Fruit fly (Drosophila melanogaster) whole organism, wandering third instar larva: ENCODE measurements around the gene phtm.
A peak's percentile ranks its signal among the peaks of the same experiment; 100 is the strongest.

ENCODE experiments used
- Abd-B ChIP-seq: fragments of >200 bp; optimal IDR thresholded peaks from 2 replicates; lab custom pipeline; 2017; ENCODE audit warnings: missing biosample characterization, missing genetic modification characterization
- CG32264 ChIP-seq: fragments of 200-800 bp; sonication (Bioruptor generic); optimal IDR thresholded peaks from 2 replicates; lab custom pipeline; 2016; ENCODE audit warnings: missing biosample characterization, missing genetic modification characterization
- CrebA ChIP-seq: fragments of 200-800 bp; sonication (Bioruptor generic); optimal IDR thresholded peaks from 2 replicates; lab custom pipeline; 2016; ENCODE audit warnings: missing biosample characterization, mild to moderate bottlenecking, missing genetic modification characterization, borderline replicate concordance
- Dfd ChIP-seq: fragments of >200 bp; optimal IDR thresholded peaks from 2 replicates; lab custom pipeline; 2017; ENCODE audit warnings: missing biosample characterization, missing genetic modification characterization
- Dif ChIP-seq: fragments of 200-275, 200-300 bp; sonication (Bioruptor generic); optimal IDR thresholded peaks from 2 replicates; lab custom pipeline; 2018; ENCODE audit warnings: missing biosample characterization, missing genetic modification characterization; ENCODE audit not compliant: partially characterized antibody
- GATAd ChIP-seq: sonication (Bioruptor generic); optimal IDR thresholded peaks from 2 replicates; lab custom pipeline; 2016; ENCODE audit warnings: missing biosample characterization, missing genetic modification characterization
- HLH106 ChIP-seq: fragments of 200-800 bp; optimal IDR thresholded peaks from 3 replicates; lab custom pipeline; 2019; ENCODE audit warnings: missing biosample characterization, mild to moderate bottlenecking, missing genetic modification characterization, moderate library complexity
- Hnf4 ChIP-seq: fragments of 200-800 bp; sonication (Bioruptor generic); optimal IDR thresholded peaks from 2 replicates; lab custom pipeline; 2016; ENCODE audit warnings: missing biosample characterization, mild to moderate bottlenecking, missing genetic modification characterization
- Hr78 ChIP-seq: fragments of >200 bp; optimal IDR thresholded peaks from 2 replicates; lab custom pipeline; 2017; ENCODE audit warnings: missing biosample characterization, missing genetic modification characterization
- Hr83 ChIP-seq: fragments of 200-300 bp; sonication (Bioruptor generic); optimal IDR thresholded peaks from 2 replicates; lab custom pipeline; 2016; ENCODE audit warnings: missing biosample characterization, mild to moderate bottlenecking, missing genetic modification characterization, moderate library complexity; ENCODE audit not compliant: poor library complexity, severe bottlenecking
- Jra ChIP-seq: sonication (Bioruptor generic); optimal IDR thresholded peaks from 2 replicates; lab custom pipeline; 2016; ENCODE audit warnings: missing biosample characterization, missing genetic modification characterization
- Mio ChIP-seq: sonication (Bioruptor generic); optimal IDR thresholded peaks from 2 replicates; lab custom pipeline; 2016; ENCODE audit warnings: missing biosample characterization, missing genetic modification characterization
- Myc ChIP-seq: fragments of >200 bp; optimal IDR thresholded peaks from 2 replicates; lab custom pipeline; 2017
- N ChIP-seq: fragments of >200 bp; optimal IDR thresholded peaks from 2 replicates; lab custom pipeline; 2018; ENCODE audit warnings: missing biosample characterization, missing external identifiers, missing genetic modification characterization
- OdsH ChIP-seq: fragments of 200-800 bp; sonication (Bioruptor generic); optimal IDR thresholded peaks from 2 replicates; lab custom pipeline; 2016; ENCODE audit warnings: missing biosample characterization, mild to moderate bottlenecking, missing genetic modification characterization
- Rel ChIP-seq, 2 experiments: fragments of 200-800 bp; sonication (Bioruptor generic) in 1 of 2; optimal IDR thresholded peaks; 2 replicates in 1 of 2; 3 replicates in 1 of 2; lab custom pipeline; 2016 to 2019; ENCODE audit warnings: mild to moderate bottlenecking in 2 of 2, missing biosample characterization in 2 of 2, missing genetic modification characterization in 2 of 2, moderate library complexity in 1 of 2
- Sp1 ChIP-seq: fragments of 200-800 bp; sonication (Bioruptor generic); optimal IDR thresholded peaks from 3 replicates; lab custom pipeline; 2019; ENCODE audit warnings: missing biosample characterization, mild to moderate bottlenecking, missing genetic modification characterization, moderate library complexity
- Vsx2 ChIP-seq: fragments of 200-300, 225-300 bp; sonication (Bioruptor generic); optimal IDR thresholded peaks from 2 replicates; lab custom pipeline; 2018; ENCODE audit warnings: missing biosample characterization, missing genetic modification characterization; ENCODE audit not compliant: partially characterized antibody
- br ChIP-seq: fragments of 200-800 bp; sonication (Bioruptor generic); optimal IDR thresholded peaks from 2 replicates; lab custom pipeline; 2016; ENCODE audit warnings: missing biosample characterization, missing genetic modification characterization
- brk ChIP-seq: fragments of 200-800 bp; sonication (Bioruptor generic); optimal IDR thresholded peaks from 2 replicates; lab custom pipeline; 2016; ENCODE audit warnings: missing biosample characterization, mild to moderate bottlenecking, missing genetic modification characterization
- dl ChIP-seq, 2 experiments: fragments of 175-275, 200-275 bp in 1 of 2; fragments of 200-275 bp in 1 of 2; sonication (Bioruptor generic); optimal IDR thresholded peaks; lab custom pipeline; 2018; ENCODE audit warnings: mild to moderate bottlenecking in 2 of 2, missing biosample characterization in 2 of 2, missing genetic modification characterization in 2 of 2, moderate library complexity in 2 of 2; ENCODE audit not compliant: partially characterized antibody in 2 of 2, insufficient read depth in 1 of 2
- dmrt93B ChIP-seq: fragments of 200-800 bp; sonication (Bioruptor generic); optimal IDR thresholded peaks from 2 replicates; lab custom pipeline; 2018; ENCODE audit warnings: missing biosample characterization, mild to moderate bottlenecking, missing genetic modification characterization
- dsf ChIP-seq: sonication (Bioruptor generic); optimal IDR thresholded peaks from 2 replicates; lab custom pipeline; 2016; ENCODE audit warnings: missing biosample characterization, missing genetic modification characterization, borderline replicate concordance
- ey ChIP-seq: fragments of 200-800 bp; sonication (Bioruptor generic); optimal IDR thresholded peaks from 2 replicates; lab custom pipeline; 2016; ENCODE audit warnings: missing biosample characterization, missing genetic modification characterization
- foxo ChIP-seq, 2 experiments: fragments of 200-800 bp; sonication (Bioruptor generic); optimal IDR thresholded peaks; 2 replicates in 1 of 2; 3 replicates in 1 of 2; lab custom pipeline; 2016 to 2017; ENCODE audit warnings: missing biosample characterization in 2 of 2, missing genetic modification characterization in 2 of 2
- fru ChIP-seq: fragments of 200-800 bp; sonication (Bioruptor generic); optimal IDR thresholded peaks from 3 replicates; lab custom pipeline; 2016; ENCODE audit warnings: missing biosample characterization, mild to moderate bottlenecking, missing genetic modification characterization
- h ChIP-seq: fragments of 200-800 bp; sonication (Bioruptor generic); optimal IDR thresholded peaks from 3 replicates; lab custom pipeline; 2016; ENCODE audit warnings: missing biosample characterization, mild to moderate bottlenecking, missing genetic modification characterization
- jim ChIP-seq: fragments of 175-275, 200-325 bp; sonication (Bioruptor generic); optimal IDR thresholded peaks from 2 replicates; lab custom pipeline; 2016; ENCODE audit warnings: missing biosample characterization, mild to moderate bottlenecking, missing genetic modification characterization
- lola ChIP-seq: fragments of >200 bp; optimal IDR thresholded peaks from 2 replicates; lab custom pipeline; 2017; ENCODE audit warnings: missing biosample characterization, missing genetic modification characterization
- psq ChIP-seq: fragments of 200-800 bp; sonication (Bioruptor generic); optimal IDR thresholded peaks from 3 replicates; lab custom pipeline; 2017; ENCODE audit warnings: missing biosample characterization, mild to moderate bottlenecking, missing genetic modification characterization, moderate library complexity
- rgr ChIP-seq: fragments of 200-800 bp; sonication (Bioruptor generic); optimal IDR thresholded peaks from 3 replicates; lab custom pipeline; 2016; ENCODE audit warnings: missing biosample characterization, mild to moderate bottlenecking, missing genetic modification characterization
- sage ChIP-seq: fragments of 200-800 bp; sonication (Bioruptor generic); optimal IDR thresholded peaks from 2 replicates; lab custom pipeline; 2016; ENCODE audit warnings: missing biosample characterization, mild to moderate bottlenecking, missing genetic modification characterization
- sv ChIP-seq: fragments of 200-800 bp; sonication (Bioruptor generic); optimal IDR thresholded peaks from 3 replicates; lab custom pipeline; 2016; ENCODE audit warnings: missing biosample characterization, missing genetic modification characterization
- tai ChIP-seq: sonication (Bioruptor generic); optimal IDR thresholded peaks from 2 replicates; lab custom pipeline; 2016; ENCODE audit warnings: missing biosample characterization, missing genetic modification characterization
- usp ChIP-seq: fragments of >200 bp; optimal IDR thresholded peaks from 2 replicates; lab custom pipeline; 2017; ENCODE audit warnings: missing biosample characterization, missing genetic modification characterization
- woc ChIP-seq: sonication (Bioruptor generic); optimal IDR thresholded peaks from 2 replicates; lab custom pipeline; 2016; ENCODE audit warnings: missing biosample characterization, mild to moderate bottlenecking, missing genetic modification characterization

The phtm gene

dm6 chrX:18644890-18645289 lies 40.7 kb upstream of the phtm start (continued):
- TF ChIP-seq Dfd (GFP tag; lab: Kevin White, UChicago) (no peak), jim (no peak), Vsx2 (GFP tag; lab: Kevin White, UChicago) (no peak), tai (GFP tag; lab: Kevin White, UChicago) (no peak), dmrt93B (peak; percentile 58), dsf (GFP tag; lab: Kevin White, UChicago) (no peak), Hnf4 (GFP tag; lab: Kevin White, UChicago) (peak; percentile 84)

dm6 chrX:18645720-18646213 lies 39.8 kb upstream of the phtm start:
- TF ChIP-seq psq (GFP tag; lab: Kevin White, UChicago), result peak; percentile 57
- peak; percentile 74 for TF ChIP-seq rgr
- TF ChIP-seq brk (GFP tag; lab: Kevin White, UChicago), result no peak
- TF ChIP-seq sage (GFP tag; lab: Kevin White, UChicago), result peak; percentile 41
- TF ChIP-seq ey (GFP tag; lab: Kevin White, UChicago), result peak; percentile 72
- TF ChIP-seq br, result peak; percentile 73
- peak; percentile 13 for TF ChIP-seq dmrt93B
- peak in 1 of 2 experiments; percentile 82 for TF ChIP-seq foxo (GFP tag; optimal IDR thresholded peaks at IDR 0.05; lab: Kevin White, UChicago)
- TF ChIP-seq Dif (GFP tag; lab: Kevin White, UChicago), result no peak
- TF ChIP-seq dsf (GFP tag; lab: Kevin White, UChicago), result peak; percentile 20
- peak; percentile 42 for TF ChIP-seq HLH106 (tag; lab: Kevin White, UChicago)
- TF ChIP-seq Dfd (GFP tag; lab: Kevin White, UChicago), result no peak
- TF ChIP-seq Rel (GFP tag; optimal IDR thresholded peaks at IDR 0.05; lab: Kevin White, UChicago), result no peak
- TF ChIP-seq Rel (tag; optimal IDR thresholded peaks at IDR 0.05; lab: Kevin White, UChicago), result peak; percentile 35
- TF ChIP-seq h (GFP tag; lab: Kevin White, UChicago), result peak; percentile 77
- no peak for TF ChIP-seq N (GFP tag; lab: Kevin White, UChicago)
- no peak for TF ChIP-seq GATAd
- TF ChIP-seq OdsH (GFP tag; lab: Kevin White, UChicago), result peak; percentile 59
- peak; percentile 36 for TF ChIP-seq sv (GFP tag; lab: Kevin White, UChicago)
- no peak for TF ChIP-seq Vsx2 (GFP tag; lab: Kevin White, UChicago)
- TF ChIP-seq usp (GFP tag; lab: Kevin White, UChicago), result no peak
- TF ChIP-seq Sp1, result peak; percentile 65
- no peak for TF ChIP-seq dl (GFP tag; optimal IDR thresholded peaks at IDR 0.05; lab: Kevin White, UChicago; ENCODE audit: insufficient read depth in 1 of 2, partially characterized antibody in 2 of 2)
- TF ChIP-seq Myc, result no peak
- TF ChIP-seq Jra (GFP tag; lab: Kevin White, UChicago), result peak; percentile 47
- no peak for TF ChIP-seq Hr78 (GFP tag; lab: Kevin White, UChicago)
- no peak for TF ChIP-seq jim
- peak; percentile 78 for TF ChIP-seq fru (GFP tag; lab: Kevin White, UChicago)
- TF ChIP-seq woc (GFP tag; lab: Kevin White, UChicago), result peak; percentile 31
- TF ChIP-seq CrebA (GFP tag; lab: Kevin White, UChicago), result no peak
- TF ChIP-seq tai (GFP tag; lab: Kevin White, UChicago), result no peak
- TF ChIP-seq Abd-B, result no peak
- TF ChIP-seq lola, result no peak
- no peak for TF ChIP-seq Mio (GFP tag; lab: Kevin White, UChicago)
- TF ChIP-seq Hnf4 (GFP tag; lab: Kevin White, UChicago), result peak; percentile 58
- TF ChIP-seq CG32264, result peak; percentile 14
- peak; percentile 91 for TF ChIP-seq Hr83
